Worm (Caenorhabditis elegans): Measurements from ENCODE around the gene cnc-5.

- TF ChIP-seq ceh-36 (tag; optimal IDR thresholded peaks at IDR 0.05) (no peak), tra-4 (tag; optimal IDR thresholded peaks at IDR 0.05) (no peak), ama-1 (optimal IDR thresholded peaks at IDR 0.05) (no peak)
Measured at ce11 chrV:1450160-1450559, 5.0 kb downstream of the cnc-5 start, which contains the start of gene cnc-2.

All from whole organism, early embryonic.